Fruit fly (Drosophila melanogaster): ENCODE results near the gene CG1529.

CG1529 gene

dm6 chrX:21035208-21035937, 3.6 kb upstream of the CG1529 start, which contains the start of gene Ntf-2 (continued):
- TF ChIP-seq Pdp1 (GFP tag; optimal IDR thresholded peaks at IDR 0.05) = peak in 1 of 2 experiments; percentile 38
- peak; percentile 90 for TF ChIP-seq bbx (GFP tag; IDR thresholded peaks at IDR 0.05; ENCODE audit: partially characterized antibody)
- peak; percentile 39; the same call in 1 of the 2 replicates for TF ChIP-seq sob (GFP tag; IDR thresholded peaks at IDR 0.05)
- TF ChIP-seq Opbp (GFP tag; IDR thresholded peaks at IDR 0.05; ENCODE audit: partially characterized antibody) = peak; percentile 88
- peak; percentile 75 for TF ChIP-seq Med (GFP tag)
- peak; percentile 73 for TF ChIP-seq Ets65A (GFP tag)
- peak; percentile 80 for TF ChIP-seq CG9932 (GFP tag; IDR thresholded peaks at IDR 0.05)
- TF ChIP-seq CG7271 (tag; optimal IDR thresholded peaks at IDR 0.05) = no peak
- peak; percentile 39 for TF ChIP-seq CG2129 (GFP tag; IDR thresholded peaks at IDR 0.05; ENCODE audit: partially characterized antibody)
- no peak for TF ChIP-seq CG2712 (tag; optimal IDR thresholded peaks at IDR 0.05)
- TF ChIP-seq CG1602 (GFP tag; optimal IDR thresholded peaks at IDR 0.05) = peak; percentile 16
- TF ChIP-seq tap (tag; optimal IDR thresholded peaks at IDR 0.05) = no peak
- TF ChIP-seq CG9727 (GFP tag; optimal IDR thresholded peaks at IDR 0.05) = no peak
- TF ChIP-seq Deaf1 (tag; optimal IDR thresholded peaks at IDR 0.05) = no peak
- peak; percentile 34; the same call in 1 of the 2 replicates for TF ChIP-seq Ptx1 (GFP tag; IDR thresholded peaks at IDR 0.05)
- TF ChIP-seq Dp (GFP tag; optimal IDR thresholded peaks at IDR 0.05) = peak; percentile 53
- TF ChIP-seq Eip74EF (GFP tag; optimal IDR thresholded peaks at IDR 0.05) = no peak
- no peak for TF ChIP-seq CG4707 (GFP tag; optimal IDR thresholded peaks at IDR 0.05)
- TF ChIP-seq HLHmδ (GFP tag; optimal IDR thresholded peaks at IDR 0.05) = peak; percentile 48
- TF ChIP-seq CG30403 (GFP tag; optimal IDR thresholded peaks at IDR 0.05) = no peak
- no peak for TF ChIP-seq Mad (GFP tag; optimal IDR thresholded peaks at IDR 0.05)
- TF ChIP-seq row (GFP tag; IDR thresholded peaks at IDR 0.05) = peak; percentile 55
- peak; percentile 20 to 29 for TF ChIP-seq dpn (GFP tag; optimal IDR thresholded peaks at IDR 0.05)
- peak; percentile 86 for TF ChIP-seq CG7928 (GFP tag; optimal IDR thresholded peaks at IDR 0.05)
- TF ChIP-seq stwl (tag; optimal IDR thresholded peaks at IDR 0.05) = peak; percentile 44
- 0 out of 2 replicates have a peak, but pooled peaks have one; percentile 17 for TF ChIP-seq CG3847 (GFP tag; IDR thresholded peaks at IDR 0.05)
- TF ChIP-seq sna (GFP tag; IDR thresholded peaks at IDR 0.05; ENCODE audit: partially characterized antibody) = peak; percentile 55; the same call in 1 of the 2 replicates
- TF ChIP-seq CG14441 (GFP tag; IDR thresholded peaks at IDR 0.05) = 0 out of 2 replicates have a peak, but pooled peaks have one; percentile 35
- 0 out of 2 replicates have a peak, but pooled peaks have one; percentile 24 for TF ChIP-seq vvl (GFP tag; IDR thresholded peaks at IDR 0.05)
- TF ChIP-seq chn (GFP tag; optimal IDR thresholded peaks at IDR 0.05) = no peak
- peak; percentile 42 for TF ChIP-seq mam (GFP tag; optimal IDR thresholded peaks at IDR 0.05)
- TF ChIP-seq CG2116 (GFP tag; optimal IDR thresholded peaks at IDR 0.05) = peak; percentile 49
- peak; percentile 8 for TF ChIP-seq CoRest (tag; optimal IDR thresholded peaks at IDR 0.05)
- TF ChIP-seq CG34422 (GFP tag; IDR thresholded peaks at IDR 0.05) = peak; percentile 34; the same call in 1 of the 3 replicates
- peak; percentile 27 for TF ChIP-seq HLH54F (GFP tag; optimal IDR thresholded peaks at IDR 0.05)
- no peak for TF ChIP-seq Fer1 (GFP tag; optimal IDR thresholded peaks at IDR 0.05)
- no peak for TF ChIP-seq CG6854 (GFP tag; optimal IDR thresholded peaks at IDR 0.05)
- TF ChIP-seq tll (GFP tag; optimal IDR thresholded peaks at IDR 0.05) = no peak

- TF ChIP-seq stwl (tag; optimal IDR thresholded peaks at IDR 0.05) (peak; percentile 37), CG6791 (GFP tag; IDR thresholded peaks at IDR 0.05; ENCODE audit: partially characterized antibody) (peak; percentile 63; the same call in 1 of the 3 replicates), trem (tag; optimal IDR thresholded peaks at IDR 0.05) (peak; percentile 21), CG42726 (GFP tag; IDR thresholded peaks at IDR 0.05; ENCODE audit: partially characterized antibody) (0 out of 2 replicates have a peak, but pooled peaks have one; percentile 10), Fer1 (GFP tag; optimal IDR thresholded peaks at IDR 0.05) (no peak), CG2712 (tag; optimal IDR thresholded peaks at IDR 0.05) (no peak), hbn (GFP tag; IDR thresholded peaks at IDR 0.05; ENCODE audit: partially characterized antibody) (peak; percentile 13; the same call in 1 of the 2 replicates), amos (GFP tag; IDR thresholded peaks at IDR 0.05; ENCODE audit: partially characterized antibody) (peak; percentile 44; the same call in 1 of the 2 replicates), pzg (GFP tag; optimal IDR thresholded peaks at IDR 0.05) (peak; percentile 9), CG3838 (GFP tag; optimal IDR thresholded peaks at IDR 0.05) (no peak), CG10959 (GFP tag; IDR thresholded peaks at IDR 0.05) (no peak), Bgb (GFP tag; IDR thresholded peaks at IDR 0.05; ENCODE audit: partially characterized antibody) (peak; percentile 20; the same call in 1 of the 2 replicates), ewg (GFP tag; optimal IDR thresholded peaks at IDR 0.05) (peak; percentile 24)
Measured at dm6 chrX:21034638-21035037, 2.9 kb upstream of the CG1529 start.

All from whole organism, embryonic.